Fruit fly (Drosophila melanogaster): ENCODE results near the gene CG9630.

dm6 chr3R:8306927-8307261 is 37.2 kb upstream of the CG9630 start:
- TF ChIP-seq Abd-B (GFP tag; optimal IDR thresholded peaks at IDR 0.05) (no peak), sage (GFP tag; optimal IDR thresholded peaks at IDR 0.05) (no peak), Dif (GFP tag; optimal IDR thresholded peaks at IDR 0.05; ENCODE audit: partially characterized antibody) (no peak), CG9705 (GFP tag; optimal IDR thresholded peaks at IDR 0.05) (no peak), dsf (GFP tag; optimal IDR thresholded peaks at IDR 0.05; ENCODE audit: borderline replicate concordance) (no peak), Myc (optimal IDR thresholded peaks at IDR 0.05) (no peak)

All from whole organism, wandering third instar larva.